Worm (Caenorhabditis elegans) whole organism, early embryonic: ENCODE data around the gene F47B8.13.

Experiments used
- B0310.2 ChIP-seq: sonication (generic microtip); optimal IDR thresholded peaks from 2 replicates; lab custom pipeline; 2016; ENCODE audit warnings: mild to moderate bottlenecking, missing genetic modification characterization, missing compliant biosample characterization
- F13C5.2 ChIP-seq: sonication (generic microtip); optimal IDR thresholded peaks from 2 replicates; lab custom pipeline; 2017; ENCODE audit warnings: mild to moderate bottlenecking, missing genetic modification characterization, inconsistent platforms, missing compliant biosample characterization
- aly-1 ChIP-seq: sonication (generic microtip); optimal IDR thresholded peaks from 2 replicates; lab custom pipeline; 2016; ENCODE audit warnings: missing genetic modification characterization, missing compliant biosample characterization
- ama-1 ChIP-seq: fragments of 150-350 bp; optimal IDR thresholded peaks from 2 replicates; lab custom pipeline; 2014
- ceh-13 ChIP-seq: fragments of 200-800 bp; sonication (Bioruptor generic); optimal IDR thresholded peaks from 2 replicates; lab custom pipeline; 2018; ENCODE audit warnings: mild to moderate bottlenecking, missing genetic modification characterization, missing compliant biosample characterization
- ceh-36 ChIP-seq: sonication (generic microtip); optimal IDR thresholded peaks from 2 replicates; lab custom pipeline; 2016; ENCODE audit warnings: missing genetic modification characterization, inconsistent platforms, missing compliant biosample characterization
- ets-7 ChIP-seq: sonication (generic microtip); optimal IDR thresholded peaks from 2 replicates; lab custom pipeline; 2016; ENCODE audit warnings: missing genotype, missing genetic modification characterization, missing compliant biosample characterization
- flt-1 ChIP-seq: fragments of 200-800 bp; sonication (Bioruptor generic); IDR thresholded peaks from 2 replicates; pipeline ENCODE4 v1.3.6; 2022; ENCODE audit warnings: missing genetic modification characterization, missing compliant biosample characterization
- hmbx-1 ChIP-seq: sonication (generic microtip); optimal IDR thresholded peaks from 2 replicates; lab custom pipeline; 2016; ENCODE audit warnings: mild to moderate bottlenecking, missing genetic modification characterization, missing compliant biosample characterization
- hmg-4 ChIP-seq: fragments of 200-800 bp; sonication (Bioruptor generic); optimal IDR thresholded peaks from 2 replicates; lab custom pipeline; 2018; ENCODE audit warnings: mild to moderate bottlenecking, missing genetic modification characterization, missing compliant biosample characterization
- hnd-1 ChIP-seq: sonication (generic microtip); optimal IDR thresholded peaks from 2 replicates; lab custom pipeline; 2016; ENCODE audit warnings: missing genetic modification characterization, missing compliant biosample characterization
- pes-1 ChIP-seq: fragments of 200-800 bp; sonication (Bioruptor generic); IDR thresholded peaks from 2 replicates; pipeline ENCODE4 v1.3.6; 2022; ENCODE audit warnings: missing genetic modification reagents, missing genetic modification characterization, missing compliant biosample characterization
- scrt-1 ChIP-seq: fragments of 200-800 bp; sonication (Bioruptor generic); IDR thresholded peaks from 2 replicates; pipeline ENCODE4 v1.3.6; 2022; ENCODE audit warnings: missing genetic modification characterization, missing compliant biosample characterization
- sea-1 ChIP-seq: fragments of 200-800 bp; sonication (Bioruptor generic); conservative IDR thresholded peaks from 2 replicates; pipeline ENCODE4 v1.3.6; 2022; ENCODE audit warnings: missing genetic modification characterization, missing compliant biosample characterization
- tbx-11 ChIP-seq: fragments of 200-800 bp; sonication (Bioruptor generic); IDR thresholded peaks from 2 replicates; pipeline ENCODE4 v1.3.6; 2022; ENCODE audit warnings: missing genetic modification characterization, missing compliant biosample characterization
- tbx-37 ChIP-seq: fragments of 200-800 bp; sonication (Bioruptor generic); conservative IDR thresholded peaks from 2 replicates; pipeline ENCODE4 v1.3.6; 2022; ENCODE audit warnings: missing genetic modification reagents, missing genetic modification characterization, missing compliant biosample characterization
- tra-4 ChIP-seq: sonication (generic microtip); optimal IDR thresholded peaks from 2 replicates; lab custom pipeline; 2017; ENCODE audit warnings: missing genetic modification characterization, missing compliant biosample characterization

The F47B8.13 gene

ce11 chrV:14294396-14294795 lies 25.1 kb downstream of the F47B8.13 start, which contains the start of gene F14D7.9:
TSS of gene F14D7.9 (plus strand) at chrV:14294696.
- TF ChIP-seq ets-7 (tag; lab: Kevin White, UChicago): no peak
- no peak for TF ChIP-seq ama-1 (lab: Kevin White, UChicago)
- TF ChIP-seq aly-1 (tag; lab: Kevin White, UChicago): no peak
- no peak for TF ChIP-seq hmbx-1 (tag; lab: Kevin White, UChicago)
- no peak for TF ChIP-seq scrt-1 (GFP tag; lab: Robert Waterston, UW)
- no peak for TF ChIP-seq hnd-1 (tag; lab: Kevin White, UChicago)
- TF ChIP-seq ceh-13 (GFP tag; lab: Kevin White, UChicago): no peak
- no peak for TF ChIP-seq hmg-4 (GFP tag; lab: Kevin White, UChicago)
- TF ChIP-seq tra-4 (tag; lab: Kevin White, UChicago): no peak
- no peak for TF ChIP-seq F13C5.2

ce11 chrV:14293667-14294194 lies 25.8 kb downstream of the F47B8.13 start, which contains the start of gene F14D7.2:
TSS of gene F14D7.2 (minus strand) at chrV:14293717.
- TF ChIP-seq hmg-4 (GFP tag; lab: Kevin White, UChicago) (no peak), aly-1 (tag; lab: Kevin White, UChicago) (no peak), hnd-1 (tag; lab: Kevin White, UChicago) (no peak), tra-4 (tag; lab: Kevin White, UChicago) (no peak), tbx-37 (GFP tag; lab: Robert Waterston, UW) (no peak), ets-7 (tag; lab: Kevin White, UChicago) (no peak), ama-1 (lab: Kevin White, UChicago) (no peak), B0310.2 (tag; lab: Kevin White, UChicago) (no peak), scrt-1 (GFP tag; lab: Robert Waterston, UW) (no peak), flt-1 (GFP tag; lab: Robert Waterston, UW) (no peak), ceh-13 (GFP tag; lab: Kevin White, UChicago) (no peak), hmbx-1 (tag; lab: Kevin White, UChicago) (no peak), sea-1 (GFP tag; lab: Robert Waterston, UW) (no peak), pes-1 (GFP tag; lab: Robert Waterston, UW) (no peak), F13C5.2 (no peak), ceh-36 (tag; lab: Kevin White, UChicago) (no peak), tbx-11 (GFP tag; lab: Robert Waterston, UW) (no peak)

ce11 chrV:14290636-14291035 lies 28.9 kb downstream of the F47B8.13 start, which contains the start of gene F14D7.18:
TSS of gene F14D7.18 (minus strand) at chrV:14290736.
- TF ChIP-seq aly-1 (tag; lab: Kevin White, UChicago) (no peak), hnd-1 (tag; lab: Kevin White, UChicago) (no peak), flt-1 (GFP tag; lab: Robert Waterston, UW) (no peak), tbx-37 (GFP tag; lab: Robert Waterston, UW) (no peak), hmg-4 (GFP tag; lab: Kevin White, UChicago) (no peak), ets-7 (tag; lab: Kevin White, UChicago) (no peak), ceh-36 (tag; lab: Kevin White, UChicago) (no peak), B0310.2 (tag; lab: Kevin White, UChicago) (no peak), F13C5.2 (no peak)

- TF ChIP-seq ets-7 (tag; lab: Kevin White, UChicago): no peak
- TF ChIP-seq ceh-36 (tag; lab: Kevin White, UChicago): no peak
- no peak for TF ChIP-seq hmbx-1 (tag; lab: Kevin White, UChicago)
- no peak for TF ChIP-seq B0310.2 (tag; lab: Kevin White, UChicago)
Observed at ce11 chrV:14289363-14289762, 30.2 kb downstream of the F47B8.13 start, which contains the start of gene F14D7.1. TSS of gene F14D7.1 (minus strand) at chrV:14289463.

ce11 chrV:14285803-14286202 lies 33.7 kb downstream of the F47B8.13 start, which contains the start of gene F40G12.11:
TSS of gene F40G12.11 (plus strand) at chrV:14286171.
- TF ChIP-seq hmbx-1 (tag; lab: Kevin White, UChicago) (no peak), tbx-11 (GFP tag; lab: Robert Waterston, UW) (no peak), F13C5.2 (no peak), tra-4 (tag; lab: Kevin White, UChicago) (no peak), ceh-36 (tag; lab: Kevin White, UChicago) (no peak), ets-7 (tag; lab: Kevin White, UChicago) (no peak), aly-1 (tag; lab: Kevin White, UChicago) (no peak), flt-1 (GFP tag; lab: Robert Waterston, UW) (no peak), ceh-13 (GFP tag; lab: Kevin White, UChicago) (no peak), scrt-1 (GFP tag; lab: Robert Waterston, UW) (no peak), pes-1 (GFP tag; lab: Robert Waterston, UW) (no peak), sea-1 (GFP tag; lab: Robert Waterston, UW) (no peak), ama-1 (lab: Kevin White, UChicago) (no peak), B0310.2 (tag; lab: Kevin White, UChicago) (no peak), tbx-37 (GFP tag; lab: Robert Waterston, UW) (no peak), hnd-1 (tag; lab: Kevin White, UChicago) (no peak), hmg-4 (GFP tag; lab: Kevin White, UChicago) (no peak)

- TF ChIP-seq aly-1 (tag; lab: Kevin White, UChicago): no peak
- TF ChIP-seq tbx-11 (GFP tag; lab: Robert Waterston, UW): no peak
- TF ChIP-seq ceh-36 (tag; lab: Kevin White, UChicago): no peak
- no peak for TF ChIP-seq scrt-1 (GFP tag; lab: Robert Waterston, UW)
- no peak for TF ChIP-seq tra-4 (tag; lab: Kevin White, UChicago)
- TF ChIP-seq tbx-37 (GFP tag; lab: Robert Waterston, UW): no peak
- TF ChIP-seq sea-1 (GFP tag; lab: Robert Waterston, UW): no peak
- no peak for TF ChIP-seq flt-1 (GFP tag; lab: Robert Waterston, UW)
- no peak for TF ChIP-seq ets-7 (tag; lab: Kevin White, UChicago)
- TF ChIP-seq B0310.2 (tag; lab: Kevin White, UChicago): no peak
- TF ChIP-seq F13C5.2: no peak
- TF ChIP-seq pes-1 (GFP tag; lab: Robert Waterston, UW): no peak
- no peak for TF ChIP-seq hmg-4 (GFP tag; lab: Kevin White, UChicago)
- no peak for TF ChIP-seq ceh-13 (GFP tag; lab: Kevin White, UChicago)
- TF ChIP-seq ama-1 (lab: Kevin White, UChicago): no peak
- TF ChIP-seq hmbx-1 (tag; lab: Kevin White, UChicago): no peak
Observed at ce11 chrV:14283241-14283640, 36.3 kb downstream of the F47B8.13 start, which contains the start of gene F40G12.10. TSS of gene F40G12.10 (plus strand) at chrV:14283541.
